Worm (Caenorhabditis elegans) whole organism, L1 larva: ENCODE measurements around the gene C29F7.1.

Source experiments
- aly-2 ChIP-seq: fragments of 150-350 bp; optimal IDR thresholded peaks from 2 replicates; lab custom pipeline; 2014; ENCODE audit warnings: missing biosample characterization, missing genetic modification characterization
- efl-1 ChIP-seq, 4 experiments: fragments of 150-350 bp; optimal IDR thresholded peaks in 3 of 4; peaks in 1 of 4; 1 replicate in 1 of 4; 2 replicates in 3 of 4; lab custom pipeline; 2014; ENCODE audit warnings: missing biosample characterization in 2 of 4, missing genetic modification characterization in 2 of 4, missing genetic modification reagents in 2 of 4
- fkh-10 ChIP-seq: sonication (generic microtip); optimal IDR thresholded peaks from 2 replicates; lab custom pipeline; 2017; ENCODE audit warnings: missing biosample characterization, missing genetic modification reagents, missing genetic modification characterization
- lin-13 ChIP-seq: fragments of 150-350 bp; optimal IDR thresholded peaks from 2 replicates; lab custom pipeline; 2014; ENCODE audit warnings: missing biosample characterization, missing genetic modification reagents, missing genetic modification characterization
- lin-15B ChIP-seq: fragments of 150-350 bp; sonication (generic microtip); optimal IDR thresholded peaks from 3 replicates; lab custom pipeline; 2014; ENCODE audit warnings: missing biosample characterization, missing genetic modification characterization
- unc-30 ChIP-seq: sonication (generic microtip); optimal IDR thresholded peaks from 2 replicates; lab custom pipeline; 2017; ENCODE audit warnings: missing biosample characterization, missing genetic modification characterization
- unc-98 ChIP-seq: fragments of 200-800 bp; sonication (Bioruptor generic); IDR thresholded peaks from 2 replicates; pipeline ENCODE4 v1.3.6; 2022; ENCODE audit warnings: missing genetic modification characterization, missing compliant biosample characterization
- ztf-11 ChIP-seq, 2 experiments: sonication (generic microtip); optimal IDR thresholded peaks; 2 replicates each; lab custom pipeline; 2016 to 2017; ENCODE audit warnings: missing genetic modification characterization in 2 of 2, missing biosample characterization in 1 of 2, missing compliant biosample characterization in 1 of 2

ce11 chrX:13379072-13379471 is 30.7 kb upstream of the C29F7.1 start:
- TF ChIP-seq unc-30 (no peak), ztf-11 (tag; optimal IDR thresholded peaks at IDR 0.05; lab: Kevin White, UChicago) (no peak), efl-1 (optimal IDR thresholded peaks at IDR 0.05; lab: Kevin White, UChicago) (no peak), efl-1 (GFP tag; optimal IDR thresholded peaks at IDR 0.05 in 1 of 2; lab: Kevin White, UChicago) (no peak), aly-2 (tag; lab: Kevin White, UChicago) (no peak), fkh-10 (GFP tag; lab: Kevin White, UChicago) (no peak), unc-98 (GFP tag; lab: Robert Waterston, UW) (no peak), lin-15B (tag; lab: Kevin White, UChicago) (no peak), lin-13 (no peak)
